Worm (Caenorhabditis elegans): ENCODE measurements around the gene pkc-3.

ce11 chrII:5337495-5337840 lies 42.4 kb upstream of the pkc-3 start:
- TF ChIP-seq dao-5 (tag; optimal IDR thresholded peaks at IDR 0.05) (no peak), W03F9.2 (tag; optimal IDR thresholded peaks at IDR 0.05) (no peak)
